Fruit fly (Drosophila melanogaster) whole organism, prepupa: ENCODE measurements around the gene PolA2.
A peak's percentile ranks its signal among the peaks of the same experiment; 100 is the strongest.

ENCODE experiments used
- Blimp-1 ChIP-seq: fragments of 200-800 bp; sonication (Bioruptor generic); optimal IDR thresholded peaks from 3 replicates; lab custom pipeline; 2017; ENCODE audit warnings: missing biosample characterization, missing genetic modification characterization, mild to moderate bottlenecking, moderate library complexity, missing genetic modification reagents
- CG10669 ChIP-seq: fragments of 200-800 bp; sonication (Bioruptor generic); optimal IDR thresholded peaks from 3 replicates; lab custom pipeline; 2018; ENCODE audit warnings: missing biosample characterization, mild to moderate bottlenecking, missing genetic modification characterization, moderate library complexity
- CG11762 ChIP-seq: fragments of 200-800 bp; sonication (Bioruptor generic); optimal IDR thresholded peaks from 3 replicates; lab custom pipeline; 2016; ENCODE audit warnings: missing biosample characterization, missing genetic modification characterization; ENCODE audit not compliant: insufficient read depth
- CG11902 ChIP-seq: fragments of 200-800 bp; sonication (Bioruptor generic); optimal IDR thresholded peaks from 3 replicates; lab custom pipeline; 2016; ENCODE audit warnings: missing biosample characterization, missing genetic modification characterization
- CG1621 ChIP-seq: fragments of 200-800 bp; sonication (Bioruptor generic); optimal IDR thresholded peaks from 3 replicates; lab custom pipeline; 2018; ENCODE audit warnings: missing biosample characterization, mild to moderate bottlenecking, missing genetic modification characterization
- CG16779 ChIP-seq: fragments of 200-800 bp; sonication (Bioruptor generic); optimal IDR thresholded peaks from 3 replicates; lab custom pipeline; 2017; ENCODE audit warnings: missing biosample characterization, mild to moderate bottlenecking, missing genetic modification characterization
- CG32006 ChIP-seq: fragments of 200-800 bp; sonication (Bioruptor generic); optimal IDR thresholded peaks from 3 replicates; lab custom pipeline; 2017; ENCODE audit warnings: missing biosample characterization, mild to moderate bottlenecking, missing genetic modification characterization
- CG3919 ChIP-seq: fragments of 200-800 bp; sonication (Bioruptor generic); optimal IDR thresholded peaks from 3 replicates; lab custom pipeline; 2016; ENCODE audit warnings: missing biosample characterization, missing genetic modification characterization
- CG4318 ChIP-seq: fragments of 200-800 bp; sonication (Bioruptor generic); optimal IDR thresholded peaks from 3 replicates; lab custom pipeline; 2017; ENCODE audit warnings: missing biosample characterization, mild to moderate bottlenecking, missing genetic modification characterization
- CG6276 ChIP-seq: fragments of 200-800 bp; sonication (Bioruptor generic); optimal IDR thresholded peaks from 2 replicates; lab custom pipeline; 2017; ENCODE audit warnings: missing biosample characterization, mild to moderate bottlenecking, missing genetic modification characterization
- CG6792 ChIP-seq: fragments of 200-800 bp; sonication (Bioruptor generic); optimal IDR thresholded peaks from 3 replicates; lab custom pipeline; 2016; ENCODE audit warnings: missing biosample characterization, missing genetic modification characterization
- CG6808 ChIP-seq: fragments of 200-800 bp; sonication (Bioruptor generic); optimal IDR thresholded peaks from 3 replicates; lab custom pipeline; 2017; ENCODE audit warnings: missing biosample characterization, missing genetic modification characterization, mild to moderate bottlenecking, moderate library complexity, missing genetic modification reagents
- CG7368 ChIP-seq: fragments of 200-800 bp; sonication (Bioruptor generic); optimal IDR thresholded peaks from 3 replicates; lab custom pipeline; 2016; ENCODE audit warnings: missing biosample characterization, missing genetic modification characterization
- CG8319 ChIP-seq: fragments of 200-800 bp; sonication (Bioruptor generic); optimal IDR thresholded peaks from 3 replicates; lab custom pipeline; 2016; ENCODE audit warnings: missing biosample characterization, missing genetic modification characterization
- CG8632 ChIP-seq: fragments of 200-800 bp; sonication (Bioruptor generic); optimal IDR thresholded peaks from 3 replicates; lab custom pipeline; 2016; ENCODE audit warnings: missing biosample characterization, missing genetic modification characterization
- Eip75B ChIP-seq: fragments of 200-800 bp; sonication (Bioruptor generic); optimal IDR thresholded peaks from 3 replicates; lab custom pipeline; 2016; ENCODE audit warnings: missing biosample characterization, missing genetic modification characterization
- Eip78C ChIP-seq: fragments of 200-800 bp; sonication (Bioruptor generic); peaks from one replicate; lab custom pipeline; 2016; ENCODE audit warnings: missing biosample characterization, missing genetic modification characterization
- Eip93F ChIP-seq: fragments of 200-800 bp; sonication (Bioruptor generic); optimal IDR thresholded peaks from 2 replicates; lab custom pipeline; 2016; ENCODE audit warnings: missing biosample characterization, mild to moderate bottlenecking, missing genetic modification characterization
- Ets21C ChIP-seq: fragments of 200-800 bp; sonication (Bioruptor generic); optimal IDR thresholded peaks from 3 replicates; lab custom pipeline; 2016; ENCODE audit warnings: missing biosample characterization, missing genetic modification characterization
- Ets96B ChIP-seq: fragments of 200-800 bp; optimal IDR thresholded peaks from 2 replicates; lab custom pipeline; 2019; ENCODE audit warnings: missing biosample characterization, mild to moderate bottlenecking, missing genetic modification characterization, moderate library complexity
- Gug ChIP-seq: fragments of 200-800 bp; sonication (Bioruptor generic); IDR thresholded peaks from 2 replicates; pipeline ENCODE4 v1.3.6; 2022; ENCODE audit warnings: missing biosample characterization, missing genetic modification characterization
- Hr38 ChIP-seq: sonication (Bioruptor generic); optimal IDR thresholded peaks from 2 replicates; lab custom pipeline; 2016; ENCODE audit warnings: missing biosample characterization, missing genetic modification characterization
- Hr39 ChIP-seq: fragments of 200-800 bp; sonication (Bioruptor generic); optimal IDR thresholded peaks from 2 replicates; lab custom pipeline; 2016; ENCODE audit warnings: missing biosample characterization, missing genetic modification characterization
- Hr4 ChIP-seq: fragments of 200-800 bp; sonication (Bioruptor generic); optimal IDR thresholded peaks from 3 replicates; lab custom pipeline; 2016; ENCODE audit warnings: missing biosample characterization, missing genetic modification characterization
- Lpt ChIP-seq: fragments of 200-800 bp; sonication (Bioruptor generic); optimal IDR thresholded peaks from 3 replicates; lab custom pipeline; 2016; ENCODE audit warnings: missing biosample characterization, missing genetic modification characterization
- OdsH ChIP-seq: fragments of 200-800 bp; sonication (Bioruptor generic); optimal IDR thresholded peaks from 3 replicates; lab custom pipeline; 2016; ENCODE audit warnings: missing biosample characterization, missing genetic modification characterization
- Sox102F ChIP-seq: fragments of 200-800 bp; sonication (Bioruptor generic); optimal IDR thresholded peaks from 2 replicates; lab custom pipeline; 2016; ENCODE audit warnings: missing biosample characterization, mild to moderate bottlenecking, missing genetic modification characterization
- Sox14 ChIP-seq: fragments of 200-800 bp; sonication (Bioruptor generic); optimal IDR thresholded peaks from 3 replicates; lab custom pipeline; 2016; ENCODE audit warnings: missing biosample characterization, missing genetic modification characterization
- Sox15 ChIP-seq: fragments of 200-800 bp; sonication (Bioruptor generic); optimal IDR thresholded peaks from 3 replicates; lab custom pipeline; 2016; ENCODE audit warnings: missing biosample characterization, missing genetic modification characterization
- achi ChIP-seq: fragments of 200-800 bp; sonication (Bioruptor generic); optimal IDR thresholded peaks from 3 replicates; lab custom pipeline; 2016; ENCODE audit warnings: missing biosample characterization, missing genetic modification characterization
- acj6 ChIP-seq: fragments of 200-800 bp; sonication (Bioruptor generic); optimal IDR thresholded peaks from 3 replicates; lab custom pipeline; 2016; ENCODE audit warnings: missing biosample characterization, missing genetic modification characterization
- cyc ChIP-seq: fragments of 200-800 bp; sonication (Bioruptor generic); optimal IDR thresholded peaks from 3 replicates; lab custom pipeline; 2016; ENCODE audit warnings: missing biosample characterization, missing genetic modification characterization
- dac ChIP-seq: fragments of 200-800 bp; sonication (Bioruptor generic); optimal IDR thresholded peaks from 2 replicates; lab custom pipeline; 2017; ENCODE audit warnings: missing biosample characterization, mild to moderate bottlenecking, missing genetic modification characterization
- dsx ChIP-seq: fragments of 200-800 bp; optimal IDR thresholded peaks from 3 replicates; lab custom pipeline; 2019; ENCODE audit warnings: missing biosample characterization, mild to moderate bottlenecking, missing genetic modification characterization, moderate library complexity; ENCODE audit not compliant: poor library complexity, severe bottlenecking
- eg ChIP-seq: fragments of 200-800 bp; sonication (Bioruptor generic); IDR thresholded peaks from 3 replicates; pipeline ENCODE4 v1.3.6; 2022; ENCODE audit warnings: missing biosample characterization, missing genetic modification characterization
- esn ChIP-seq: fragments of 200-800 bp; sonication (Bioruptor generic); optimal IDR thresholded peaks from 2 replicates; lab custom pipeline; 2016; ENCODE audit warnings: missing biosample characterization, mild to moderate bottlenecking, missing genetic modification characterization, moderate library complexity
- fd59A ChIP-seq: fragments of 200-800 bp; sonication (Bioruptor generic); optimal IDR thresholded peaks from 2 replicates; lab custom pipeline; 2017; ENCODE audit warnings: missing biosample characterization, mild to moderate bottlenecking, missing genetic modification characterization, missing genetic modification reagents
- fkh ChIP-seq: fragments of 200-800 bp; sonication (Bioruptor generic); optimal IDR thresholded peaks from 3 replicates; lab custom pipeline; 2017; ENCODE audit warnings: missing biosample characterization, mild to moderate bottlenecking, missing genetic modification characterization, moderate library complexity
- lz ChIP-seq: fragments of 200-800 bp; sonication (Bioruptor generic); optimal IDR thresholded peaks from 3 replicates; lab custom pipeline; 2016; ENCODE audit warnings: missing biosample characterization, missing genetic modification characterization
- net ChIP-seq: fragments of 200-800 bp; sonication (Bioruptor generic); optimal IDR thresholded peaks from 3 replicates; lab custom pipeline; 2016; ENCODE audit warnings: missing biosample characterization, missing genetic modification characterization
- ss ChIP-seq, 2 experiments: fragments of 200-800 bp; sonication (Bioruptor generic); optimal IDR thresholded peaks; 2 replicates in 1 of 2; 3 replicates in 1 of 2; lab custom pipeline; 2017 to 2018; ENCODE audit warnings: mild to moderate bottlenecking in 2 of 2, missing biosample characterization in 2 of 2, missing genetic modification characterization in 2 of 2, moderate library complexity in 1 of 2
- topi ChIP-seq: fragments of 200-800 bp; sonication (Bioruptor generic); optimal IDR thresholded peaks from 3 replicates; lab custom pipeline; 2016; ENCODE audit warnings: missing biosample characterization, missing genetic modification characterization
- vri ChIP-seq: fragments of 200-800 bp; sonication (Bioruptor generic); optimal IDR thresholded peaks from 3 replicates; lab custom pipeline; 2016; ENCODE audit warnings: missing biosample characterization, mild to moderate bottlenecking, missing genetic modification characterization

PolA2 gene

dm6 chr3R:27274533-27275447 lies 35.8 kb downstream of the PolA2 start, which contains the start of gene CG5938 (continued):
- TF ChIP-seq Sox15 (GFP tag; lab: Kevin White, UChicago) (no peak), CG6276 (peak; percentile 48), CG1621 (tag; lab: Kevin White, UChicago) (peak; percentile 20), Lpt (no peak), achi (GFP tag; lab: Kevin White, UChicago) (peak; percentile 57), Blimp-1 (GFP tag; lab: Kevin White, UChicago) (no peak), fkh (GFP tag; lab: Kevin White, UChicago) (peak; percentile 21), Sox14 (GFP tag; lab: Kevin White, UChicago) (peak; percentile 68), CG10669 (GFP tag; lab: Kevin White, UChicago) (no peak), esn (GFP tag; lab: Kevin White, UChicago) (peak; percentile 18), CG6792 (GFP tag; lab: Kevin White, UChicago) (no peak), net (peak; percentile 26), CG8632 (no peak), Hr4 (GFP tag; lab: Kevin White, UChicago) (peak; percentile 8), CG6808 (GFP tag; lab: Kevin White, UChicago) (peak; percentile 50), vri (GFP tag; lab: Kevin White, UChicago) (peak; percentile 10), acj6 (peak; percentile 52), Ets96B (peak; percentile 34), CG8319 (GFP tag; lab: Kevin White, UChicago) (no peak), CG11762 (GFP tag; lab: Kevin White, UChicago) (no peak), dsx (GFP tag; lab: Kevin White, UChicago) (peak; percentile 68), CG3919 (GFP tag; lab: Kevin White, UChicago) (peak; percentile 47), Eip78C (GFP tag; lab: Kevin White, UChicago) (peak; percentile 74), dac (GFP tag; lab: Kevin White, UChicago) (no peak), Eip93F (GFP tag; lab: Kevin White, UChicago) (no peak), lz (peak; percentile 17), Ets21C (GFP tag; lab: Kevin White, UChicago) (no peak)
- TF ChIP-seq, all 60 proteins: peak for 37

- no peak for TF ChIP-seq Blimp-1 (GFP tag; lab: Kevin White, UChicago)
Observed at dm6 chr3R:27279478-27279877, 40.5 kb downstream of the PolA2 start.

- TF ChIP-seq topi (GFP tag; lab: Kevin White, UChicago) (peak; percentile 98), CG16779 (tag; lab: Kevin White, UChicago) (peak; percentile 96), CG6792 (GFP tag; lab: Kevin White, UChicago) (peak; percentile 97), ss (GFP tag; optimal IDR thresholded peaks at IDR 0.05; lab: Kevin White, UChicago) (peak; percentile 89 to 94), CG6276 (peak; percentile 97), Hr38 (GFP tag; lab: Kevin White, UChicago) (peak; percentile 62), net (peak; percentile 98), cyc (GFP tag; lab: Kevin White, UChicago) (peak; percentile 97), CG11902 (GFP tag; lab: Kevin White, UChicago) (peak; percentile 96), eg (GFP tag; lab: Robert Waterston, UW) (peak; percentile 99), CG7368 (peak; percentile 98), Sox102F (GFP tag; lab: Kevin White, UChicago) (peak; percentile 98), vri (GFP tag; lab: Kevin White, UChicago) (peak; percentile 95), Lpt (peak; percentile 95), acj6 (peak; percentile 97), achi (GFP tag; lab: Kevin White, UChicago) (peak; percentile 97), Eip75B (GFP tag; lab: Kevin White, UChicago) (peak; percentile 97), Ets21C (GFP tag; lab: Kevin White, UChicago) (peak; percentile 97), Hr39 (GFP tag; lab: Kevin White, UChicago) (peak; percentile 98), Gug (GFP tag; lab: Robert Waterston, UW) (peak; percentile 96), fd59A (GFP tag; lab: Kevin White, UChicago) (peak; percentile 96), OdsH (GFP tag; lab: Kevin White, UChicago) (peak; percentile 98), CG32006 (peak; percentile 98), CG4318 (GFP tag; lab: Kevin White, UChicago) (peak; percentile 98), Sox14 (GFP tag; lab: Kevin White, UChicago) (peak; percentile 99)
Observed at dm6 chr3R:27281022-27281810, 42.3 kb downstream of the PolA2 start.
